Worm (Caenorhabditis elegans) whole organism, mixed stage, embryonic: ENCODE results near the gene C16C10.2.
A peak's percentile ranks its signal among the peaks of the same experiment; 100 is the strongest.

ENCODE experiments used
- M03D4.4 ChIP-seq: sonication (generic microtip); optimal IDR thresholded peaks from 2 replicates; lab custom pipeline; 2017; ENCODE audit warnings: mild to moderate bottlenecking, missing genetic modification characterization, missing compliant biosample characterization
- bed-3 ChIP-seq: fragments of 200-800 bp; sonication (Bioruptor generic); optimal IDR thresholded peaks from 3 replicates; lab custom pipeline; 2018; ENCODE audit warnings: mild to moderate bottlenecking, missing genetic modification characterization, moderate library complexity, missing compliant biosample characterization
- ceh-39 ChIP-seq: fragments of 150-350 bp; optimal IDR thresholded peaks from 2 replicates; lab custom pipeline; 2014; ENCODE audit warnings: missing biosample characterization, missing genetic modification characterization
- ceh-83 ChIP-seq: fragments of 200-800 bp; sonication (Bioruptor generic); optimal IDR thresholded peaks from 2 replicates; lab custom pipeline; 2018; ENCODE audit warnings: mild to moderate bottlenecking, missing genetic modification characterization, missing compliant biosample characterization
- ces-1 ChIP-seq: fragments of 150-350 bp; optimal IDR thresholded peaks from 2 replicates; lab custom pipeline; 2014; ENCODE audit warnings: missing biosample characterization, missing genetic modification reagents, missing genetic modification characterization
- cnd-1 ChIP-seq: fragments of 200-800 bp; sonication (Bioruptor generic); optimal IDR thresholded peaks from 2 replicates; lab custom pipeline; 2018; ENCODE audit warnings: mild to moderate bottlenecking, missing genetic modification characterization, missing compliant biosample characterization
- drap-1 ChIP-seq: fragments of 200-800 bp; sonication (Bioruptor generic); optimal IDR thresholded peaks from 3 replicates; lab custom pipeline; 2018; ENCODE audit warnings: mild to moderate bottlenecking, missing genetic modification characterization, missing compliant biosample characterization
- elt-1 ChIP-seq: sonication (generic microtip); optimal IDR thresholded peaks from 2 replicates; lab custom pipeline; 2017; ENCODE audit warnings: missing genetic modification characterization, mild to moderate bottlenecking, missing compliant biosample characterization, antibody characterized with exemption, moderate library complexity, borderline replicate concordance; ENCODE audit not compliant: insufficient read depth
- elt-3 ChIP-seq: fragments of 150-350 bp; optimal IDR thresholded peaks from 2 replicates; lab custom pipeline; 2014; ENCODE audit warnings: missing biosample characterization, missing genetic modification characterization
- flh-1 ChIP-seq: fragments of 200-800 bp; sonication (Bioruptor generic); optimal IDR thresholded peaks from 2 replicates; lab custom pipeline; 2018; ENCODE audit warnings: mild to moderate bottlenecking, missing genetic modification characterization, moderate library complexity, missing compliant biosample characterization
- ham-2 ChIP-seq: fragments of 200-800 bp; sonication (Bioruptor generic); optimal IDR thresholded peaks from 2 replicates; lab custom pipeline; 2018; ENCODE audit warnings: mild to moderate bottlenecking, missing genetic modification characterization, missing compliant biosample characterization
- hlh-1 ChIP-seq: fragments of 150-350 bp; optimal IDR thresholded peaks from 2 replicates; lab custom pipeline; 2014; ENCODE audit warnings: missing biosample characterization, missing genetic modification reagents, missing genetic modification characterization
- lin-13 ChIP-seq: fragments of 150-350 bp; optimal IDR thresholded peaks from 2 replicates; lab custom pipeline; 2014; ENCODE audit warnings: missing biosample characterization, missing genetic modification characterization
- lin-32 ChIP-seq: fragments of 200-800 bp; sonication (Bioruptor generic); optimal IDR thresholded peaks from 2 replicates; lab custom pipeline; 2018; ENCODE audit warnings: mild to moderate bottlenecking, missing genetic modification characterization, missing compliant biosample characterization
- lsy-2 ChIP-seq: fragments of 150-350 bp; optimal IDR thresholded peaks from 2 replicates; lab custom pipeline; 2014; ENCODE audit warnings: missing biosample characterization, missing genetic modification characterization
- mab-5 ChIP-seq: fragments of 150-350 bp; optimal IDR thresholded peaks from 2 replicates; lab custom pipeline; 2014; ENCODE audit warnings: missing biosample characterization, missing genetic modification characterization
- mep-1 ChIP-seq: fragments of 150-350 bp; optimal IDR thresholded peaks from 2 replicates; lab custom pipeline; 2017; ENCODE audit warnings: missing biosample characterization, missing genetic modification reagents, missing genetic modification characterization, inconsistent platforms
- mls-2 ChIP-seq: sonication (generic microtip); optimal IDR thresholded peaks from 2 replicates; lab custom pipeline; 2016; ENCODE audit warnings: mild to moderate bottlenecking, missing genetic modification characterization, moderate library complexity, missing compliant biosample characterization
- nhr-2 ChIP-seq: fragments of 150-350 bp; optimal IDR thresholded peaks from 2 replicates; lab custom pipeline; 2014; ENCODE audit warnings: missing biosample characterization, missing genetic modification characterization
- nhr-237 ChIP-seq: fragments of 150-350 bp; optimal IDR thresholded peaks from 2 replicates; lab custom pipeline; 2014; ENCODE audit warnings: missing biosample characterization, missing genetic modification characterization
- nhr-28 ChIP-seq: fragments of 150-350 bp; optimal IDR thresholded peaks from 2 replicates; lab custom pipeline; 2014; ENCODE audit warnings: missing biosample characterization, missing genetic modification characterization
- nhr-76 ChIP-seq: sonication (generic microtip); optimal IDR thresholded peaks from 2 replicates; lab custom pipeline; 2017; ENCODE audit warnings: missing biosample characterization, missing genetic modification characterization
- pha-4 ChIP-seq: fragments of 150-350 bp; optimal IDR thresholded peaks from 2 replicates; lab custom pipeline; 2018; ENCODE audit warnings: missing biosample characterization, missing genetic modification reagents, missing genetic modification characterization
- sem-2 ChIP-seq: fragments of 200-800 bp; sonication (Bioruptor generic); optimal IDR thresholded peaks from 2 replicates; lab custom pipeline; 2018; ENCODE audit warnings: mild to moderate bottlenecking, missing genetic modification characterization, missing compliant biosample characterization
- sptf-1 ChIP-seq: sonication (generic microtip); optimal IDR thresholded peaks from 2 replicates; lab custom pipeline; 2017; ENCODE audit warnings: mild to moderate bottlenecking, missing genetic modification characterization, moderate library complexity, missing compliant biosample characterization
- tbx-8 ChIP-seq: fragments of 200-800 bp; sonication (Bioruptor generic); optimal IDR thresholded peaks from 2 replicates; lab custom pipeline; 2018; ENCODE audit warnings: mild to moderate bottlenecking, missing genetic modification characterization, moderate library complexity, missing compliant biosample characterization
- unc-120 ChIP-seq: sonication (generic microtip); optimal IDR thresholded peaks from 2 replicates; lab custom pipeline; 2017; ENCODE audit warnings: missing genetic modification characterization, missing compliant biosample characterization; ENCODE audit not compliant: poor library complexity, severe bottlenecking
- unc-39 ChIP-seq: fragments of 150-350 bp; optimal IDR thresholded peaks from 2 replicates; lab custom pipeline; 2014; ENCODE audit warnings: missing biosample characterization, missing genetic modification characterization
- unc-62 ChIP-seq: fragments of 150-350 bp; optimal IDR thresholded peaks from 2 replicates; lab custom pipeline; 2014; ENCODE audit warnings: missing biosample characterization, missing genetic modification reagents, missing genetic modification characterization
- zip-8 ChIP-seq: fragments of 150-350 bp; optimal IDR thresholded peaks from 2 replicates; lab custom pipeline; 2014; ENCODE audit warnings: missing biosample characterization, missing genetic modification characterization
- ztf-11 ChIP-seq: fragments of 150-350 bp; optimal IDR thresholded peaks from 2 replicates; lab custom pipeline; 2014; ENCODE audit warnings: missing biosample characterization, missing genetic modification characterization

Gene C16C10.2

ce11 chrIII:4196301-4196987, 18.0 kb upstream of the C16C10.2 start (continued):
- TF ChIP-seq ceh-39 (peak; percentile 22), nhr-2 (tag; lab: Kevin White, UChicago) (no peak)

ce11 chrIII:4195306-4196008, 17.0 kb upstream of the C16C10.2 start:
- TF ChIP-seq lin-32, result peak; percentile 50
- peak; percentile 3 for TF ChIP-seq cnd-1 (tag; lab: Kevin White, UChicago)
- TF ChIP-seq ces-1, result peak; percentile 35
- TF ChIP-seq M03D4.4 (tag; lab: Kevin White, UChicago), result no peak
- no peak for TF ChIP-seq mep-1 (tag; lab: Kevin White, UChicago)
- TF ChIP-seq mab-5 (tag; lab: Kevin White, UChicago), result peak; percentile 20

ce11 chrIII:4194349-4195110, 16.1 kb upstream of the C16C10.2 start:
- TF ChIP-seq zip-8 (tag; lab: Kevin White, UChicago) (no peak), pha-4 (tag; lab: Kevin White, UChicago) (no peak), sem-2 (GFP tag; lab: Kevin White, UChicago) (no peak), unc-62 (GFP tag; lab: Kevin White, UChicago) (no peak), mab-5 (tag; lab: Kevin White, UChicago) (no peak), bed-3 (GFP tag; lab: Kevin White, UChicago) (no peak), flh-1 (no peak), unc-120 (tag; lab: Kevin White, UChicago) (no peak), ham-2 (GFP tag; lab: Kevin White, UChicago) (no peak), nhr-28 (tag; lab: Kevin White, UChicago) (no peak), nhr-237 (no peak), hlh-1 (tag; lab: Kevin White, UChicago) (no peak), mep-1 (tag; lab: Kevin White, UChicago) (no peak), nhr-76 (tag; lab: Kevin White, UChicago) (no peak), elt-3 (tag; lab: Kevin White, UChicago) (no peak), ceh-39 (no peak)

- TF ChIP-seq ces-1 (peak; percentile 80), ceh-39 (peak; percentile 59), elt-3 (tag; lab: Kevin White, UChicago) (peak; percentile 20), drap-1 (peak; percentile 39), unc-39 (tag; lab: Kevin White, UChicago) (no peak), cnd-1 (tag; lab: Kevin White, UChicago) (no peak), pha-4 (tag; lab: Kevin White, UChicago) (peak; percentile 81), ham-2 (GFP tag; lab: Kevin White, UChicago) (peak; percentile 79), ztf-11 (peak; percentile 17), flh-1 (no peak), zip-8 (tag; lab: Kevin White, UChicago) (peak; percentile 10), lsy-2 (tag; lab: Kevin White, UChicago) (peak; percentile 77), lin-32 (no peak), nhr-76 (tag; lab: Kevin White, UChicago) (no peak), tbx-8 (GFP tag; lab: Kevin White, UChicago) (no peak), hlh-1 (tag; lab: Kevin White, UChicago) (peak; percentile 41), mls-2 (tag; lab: Kevin White, UChicago) (no peak), sptf-1 (tag; lab: Kevin White, UChicago) (peak; percentile 72), lin-13 (tag; lab: Kevin White, UChicago) (peak; percentile 29), M03D4.4 (tag; lab: Kevin White, UChicago) (no peak), nhr-28 (tag; lab: Kevin White, UChicago) (no peak), mab-5 (tag; lab: Kevin White, UChicago) (peak; percentile 8), ceh-83 (no peak), mep-1 (tag; lab: Kevin White, UChicago) (peak; percentile 87), unc-120 (tag; lab: Kevin White, UChicago) (peak; percentile 22), elt-1 (no peak), unc-62 (GFP tag; lab: Kevin White, UChicago) (peak; percentile 75), nhr-237 (peak; percentile 73)
Measured at ce11 chrIII:4193659-4194103, 15.2 kb upstream of the C16C10.2 start, which contains the start of gene xbp-1. xbp-1 (plus strand) TSS chrIII:4193809.
